Worm (Caenorhabditis elegans): Measurements from ENCODE around the gene dohh-1.

The dohh-1 gene

DNA sequence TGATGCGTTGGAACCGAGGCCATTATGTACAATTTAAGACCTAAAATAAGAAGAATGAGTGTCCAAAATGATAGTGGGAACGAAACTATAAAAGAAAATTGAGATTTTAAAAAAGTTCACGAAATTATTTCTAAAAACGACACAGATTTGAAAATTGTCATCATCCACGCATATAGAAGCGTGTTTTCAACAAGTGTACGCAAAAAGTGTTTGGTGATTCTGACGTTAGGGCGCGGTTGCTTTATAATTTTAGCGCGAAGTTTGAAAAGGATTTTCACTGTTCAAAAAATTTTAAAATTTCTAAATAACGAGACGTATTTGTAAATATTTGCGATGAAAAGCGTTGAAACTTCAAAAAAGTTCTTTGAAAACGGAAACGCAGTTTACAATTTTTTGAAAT is 16.4 kb upstream of the dohh-1 start, which contains the start of gene cdc-48.1:
Gene cdc-48.1, minus strand, starts transcription at position 40 of the 400 bp plus-strand sequence.
- TF ChIP-seq ets-4 (tag; optimal IDR thresholded peaks at IDR 0.05) (peak; percentile 95), pros-1 (tag; optimal IDR thresholded peaks at IDR 0.05) (peak; percentile 91), unc-3 (GFP tag; conservative IDR thresholded peaks at IDR 0.05) (peak; percentile 76), unc-3 (tag; optimal IDR thresholded peaks at IDR 0.05) (peak; percentile 92), syd-9 (tag; optimal IDR thresholded peaks at IDR 0.05) (peak; percentile 94), ref-2 (tag; optimal IDR thresholded peaks at IDR 0.05) (peak; percentile 99), F13H6.1 (tag; optimal IDR thresholded peaks at IDR 0.05) (peak; percentile 85), tbx-7 (tag; optimal IDR thresholded peaks at IDR 0.05) (peak; percentile 68), pha-4 (tag; optimal IDR thresholded peaks at IDR 0.05) (no peak), pat-9 (tag; optimal IDR thresholded peaks at IDR 0.05) (peak; percentile 92), fax-1 (tag; optimal IDR thresholded peaks at IDR 0.05) (peak; percentile 72), odd-2 (tag; optimal IDR thresholded peaks at IDR 0.05) (no peak), ceh-19 (GFP tag; optimal IDR thresholded peaks at IDR 0.05) (peak; percentile 84), fkh-6 (tag; optimal IDR thresholded peaks at IDR 0.05) (peak; percentile 24), mec-3 (tag; optimal IDR thresholded peaks at IDR 0.05; ENCODE audit: borderline replicate concordance) (no peak), ceh-24 (tag; optimal IDR thresholded peaks at IDR 0.05) (peak; percentile 57), lin-11 (tag; optimal IDR thresholded peaks at IDR 0.05) (peak; percentile 70), ttx-3 (tag; optimal IDR thresholded peaks at IDR 0.05) (peak; percentile 68), madf-2 (tag; optimal IDR thresholded peaks at IDR 0.05) (peak; percentile 81), eyg-1 (tag; optimal IDR thresholded peaks at IDR 0.05) (no peak), unc-86 (tag; optimal IDR thresholded peaks at IDR 0.05) (peak; percentile 97), sox-2 (GFP tag; IDR thresholded peaks at IDR 0.05) (peak; percentile 86), pax-1 (tag; optimal IDR thresholded peaks at IDR 0.05) (peak; percentile 96), ceh-45 (GFP tag; IDR thresholded peaks at IDR 0.05) (peak; percentile 68; the same call in 1 of the 2 replicates), C08G9.2 (tag; optimal IDR thresholded peaks at IDR 0.05) (peak; percentile 84), elt-2 (tag; optimal IDR thresholded peaks at IDR 0.05) (peak; percentile 96), unc-55 (GFP tag; optimal IDR thresholded peaks at IDR 0.05) (peak; percentile 95), ceh-9 (tag; optimal IDR thresholded peaks at IDR 0.05) (no peak), tbx-2 (tag; optimal IDR thresholded peaks at IDR 0.05) (peak; percentile 99), ztf-16 (tag; optimal IDR thresholded peaks at IDR 0.05) (peak; percentile 91), ama-1 (optimal IDR thresholded peaks at IDR 0.05) (no peak), ceh-34 (tag; optimal IDR thresholded peaks at IDR 0.05) (peak; percentile 99), lim-6 (tag; optimal IDR thresholded peaks at IDR 0.05) (peak; percentile 89), K02D7.2 (tag; optimal IDR thresholded peaks at IDR 0.05) (peak; percentile 79), ceh-6 (GFP tag; optimal IDR thresholded peaks at IDR 0.05) (peak; percentile 68), C38D4.7 (GFP tag; optimal IDR thresholded peaks at IDR 0.05) (peak; percentile 46), ahr-1 (tag; optimal IDR thresholded peaks at IDR 0.05) (peak; percentile 61), sdc-2 (tag; optimal IDR thresholded peaks at IDR 0.05) (peak; percentile 79), nhr-232 (tag; optimal IDR thresholded peaks at IDR 0.05) (no peak), gmeb-2 (tag; optimal IDR thresholded peaks at IDR 0.05) (peak; percentile 77), rnt-1 (tag; optimal IDR thresholded peaks at IDR 0.05) (peak; percentile 98), hlh-13 (GFP tag; optimal IDR thresholded peaks at IDR 0.05) (peak; percentile 24), ceh-14 (tag; optimal IDR thresholded peaks at IDR 0.05) (peak; percentile 98), fkh-10 (GFP tag; optimal IDR thresholded peaks at IDR 0.05) (peak; percentile 92), ceh-30 (tag; optimal IDR thresholded peaks at IDR 0.05) (peak; percentile 95), sox-4 (tag; optimal IDR thresholded peaks at IDR 0.05) (peak; percentile 68), nfya-1 (tag; optimal IDR thresholded peaks at IDR 0.05) (peak; percentile 99), T23F11.4 (GFP tag; optimal IDR thresholded peaks at IDR 0.05) (peak; percentile 85), npax-4 (tag; optimal IDR thresholded peaks at IDR 0.05) (peak; percentile 20), pag-3 (tag; optimal IDR thresholded peaks at IDR 0.05; ENCODE audit: borderline replicate concordance) (peak; percentile 93), hlh-15 (tag; optimal IDR thresholded peaks at IDR 0.05) (peak; percentile 35), hlh-8 (tag; optimal IDR thresholded peaks at IDR 0.05) (peak; percentile 87), ceh-22 (tag; optimal IDR thresholded peaks at IDR 0.05) (no peak), unc-42 (tag; optimal IDR thresholded peaks at IDR 0.05) (peak; percentile 100)

Data from whole organism, late embryonic.